Worm (Caenorhabditis elegans): Measurements from ENCODE around the gene srh-116.

Gene srh-116

DNA sequence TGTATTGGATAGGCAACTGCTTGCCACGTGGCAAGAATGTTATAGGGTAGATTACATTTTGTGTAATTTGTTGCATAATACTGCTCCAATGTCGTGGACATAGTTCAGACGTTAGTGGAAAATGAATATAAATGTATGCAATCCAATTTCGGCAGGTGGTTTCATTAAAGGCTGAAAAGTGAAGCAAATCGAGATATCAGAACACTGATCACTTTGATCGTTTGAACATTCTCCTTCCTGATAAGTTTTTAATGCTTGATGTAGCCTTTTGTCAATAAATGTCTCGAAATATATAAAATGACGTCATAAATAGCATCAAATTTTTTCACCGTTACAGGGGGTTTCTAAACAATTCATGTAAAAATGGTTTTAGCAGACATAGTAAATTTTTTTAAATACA lies 34.6 kb downstream of the srh-116 start, which contains the start of gene srh-109:
Gene srh-109, minus strand, starts transcription at position 101 of the 400 bp plus-strand sequence.
- no peak for TF ChIP-seq dao-5 (tag; optimal IDR thresholded peaks at IDR 0.05)
- no peak for TF ChIP-seq W03F9.2 (tag; optimal IDR thresholded peaks at IDR 0.05)
- TF ChIP-seq him-1 (tag; optimal IDR thresholded peaks at IDR 0.05), result no peak

DNA sequence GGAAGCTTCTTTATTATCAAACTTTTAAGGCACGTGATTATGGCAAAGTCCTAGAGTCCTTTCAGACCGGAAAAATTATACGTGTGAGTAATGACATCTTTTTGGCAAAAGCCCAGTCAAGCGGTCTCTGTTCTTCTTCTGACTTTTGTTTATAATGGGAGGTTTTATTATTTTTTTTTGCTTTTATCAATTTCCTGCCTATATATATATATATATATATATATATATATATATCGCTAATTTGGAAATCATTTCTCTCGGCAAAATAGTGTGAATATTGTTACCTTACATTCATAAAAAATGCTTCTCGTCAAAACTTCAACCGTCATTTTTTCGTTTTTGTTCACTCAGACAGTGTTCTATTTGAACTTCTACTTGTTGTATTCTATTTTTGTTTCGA lies 37.2 kb downstream of the srh-116 start, which contains the start of gene srbc-62:
Gene srbc-62, plus strand, starts transcription at position 301 of the 400 bp plus-strand sequence.
- TF ChIP-seq him-1 (tag; optimal IDR thresholded peaks at IDR 0.05) (no peak), W03F9.2 (tag; optimal IDR thresholded peaks at IDR 0.05) (no peak), dao-5 (tag; optimal IDR thresholded peaks at IDR 0.05) (no peak)

DNA sequence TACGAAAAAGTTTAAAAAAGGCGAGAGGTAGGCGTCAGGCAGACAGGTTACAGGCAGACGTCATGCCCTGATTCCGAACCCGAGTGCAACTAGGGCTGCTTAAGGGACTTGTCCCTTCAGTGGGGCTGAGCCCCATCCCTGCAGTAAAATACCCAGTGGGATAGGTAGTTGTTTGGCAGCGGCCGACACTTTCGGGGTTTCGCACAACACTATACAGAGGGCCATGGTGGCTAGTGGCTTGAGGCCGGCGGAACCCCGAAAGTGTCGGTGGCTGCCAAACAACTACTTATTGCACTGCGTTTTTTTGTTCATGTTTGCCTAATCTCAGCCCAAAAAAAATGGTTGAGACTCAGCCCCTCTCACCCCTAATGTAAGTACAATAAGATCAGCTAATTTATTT lies 39.3 kb downstream of the srh-116 start:
- no peak for TF ChIP-seq him-1 (tag; optimal IDR thresholded peaks at IDR 0.05)
- no peak for TF ChIP-seq dao-5 (tag; optimal IDR thresholded peaks at IDR 0.05)
- TF ChIP-seq W03F9.2 (tag; optimal IDR thresholded peaks at IDR 0.05), result no peak

DNA sequence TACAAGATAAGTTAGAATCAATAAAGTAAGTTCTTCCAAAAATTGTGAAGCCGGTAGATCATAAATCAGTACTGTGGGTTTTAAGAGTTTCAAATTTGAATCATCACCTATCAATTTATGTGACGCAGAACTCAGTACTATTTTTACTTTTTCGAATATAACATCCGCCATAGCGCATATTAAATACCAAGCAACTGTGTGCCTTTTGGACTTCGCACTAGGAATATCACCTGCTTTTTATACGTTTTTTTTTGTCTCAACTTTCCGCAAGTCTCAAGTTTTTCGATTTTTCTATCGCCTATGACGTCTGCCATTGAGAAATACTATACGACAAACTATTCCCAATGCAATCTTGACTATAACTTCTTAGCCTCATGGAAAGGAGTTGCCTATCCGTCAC lies 42.2 kb downstream of the srh-116 start, which contains the start of gene srh-113:
Gene srh-113, plus strand, starts transcription at position 301 of the 400 bp plus-strand sequence.
- no peak for TF ChIP-seq dao-5 (tag; optimal IDR thresholded peaks at IDR 0.05)
- no peak for TF ChIP-seq him-1 (tag; optimal IDR thresholded peaks at IDR 0.05)
- TF ChIP-seq W03F9.2 (tag; optimal IDR thresholded peaks at IDR 0.05), result no peak

DNA sequence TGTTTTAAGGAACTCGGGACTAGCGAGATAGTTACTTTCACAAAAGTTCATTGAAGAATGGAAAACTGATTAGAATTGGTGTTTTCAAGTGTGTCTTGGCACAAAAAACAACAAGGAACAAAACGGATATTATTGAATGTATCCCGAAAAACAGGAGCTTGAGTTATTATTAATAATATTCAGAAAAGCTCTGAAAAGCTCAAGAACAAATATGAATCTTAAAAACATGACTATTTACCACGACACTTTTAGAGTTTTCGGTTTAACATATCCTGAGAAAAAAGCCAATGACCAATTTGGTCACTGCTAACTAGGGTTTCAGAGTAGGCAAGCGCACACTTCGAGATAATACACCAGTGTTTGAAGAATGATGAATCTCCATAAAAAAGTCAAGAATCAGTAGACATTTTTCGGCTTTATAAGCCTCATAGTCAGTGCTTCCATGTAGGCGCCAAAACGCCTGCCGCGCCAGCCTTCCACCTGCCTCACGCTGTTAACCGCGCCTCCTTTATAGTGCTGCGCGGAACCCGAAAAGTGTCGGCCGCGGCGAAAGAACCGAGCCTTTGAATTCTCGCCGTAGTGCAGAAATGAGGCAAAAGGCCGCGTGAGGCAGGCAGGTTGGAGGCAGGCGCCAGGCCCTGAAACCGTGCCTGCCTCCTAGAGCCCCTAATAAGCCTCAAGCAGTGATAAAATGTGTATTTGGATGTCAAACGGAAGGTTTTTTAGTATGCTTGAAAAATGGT lies 42.8 kb downstream of the srh-116 start, which contains the start of gene srh-236:
Gene srh-236, minus strand, starts transcription at position 51 of the 743 bp plus-strand sequence.
- TF ChIP-seq W03F9.2 (tag; optimal IDR thresholded peaks at IDR 0.05) (no peak), him-1 (tag; optimal IDR thresholded peaks at IDR 0.05) (no peak), dao-5 (tag; optimal IDR thresholded peaks at IDR 0.05) (no peak)

DNA sequence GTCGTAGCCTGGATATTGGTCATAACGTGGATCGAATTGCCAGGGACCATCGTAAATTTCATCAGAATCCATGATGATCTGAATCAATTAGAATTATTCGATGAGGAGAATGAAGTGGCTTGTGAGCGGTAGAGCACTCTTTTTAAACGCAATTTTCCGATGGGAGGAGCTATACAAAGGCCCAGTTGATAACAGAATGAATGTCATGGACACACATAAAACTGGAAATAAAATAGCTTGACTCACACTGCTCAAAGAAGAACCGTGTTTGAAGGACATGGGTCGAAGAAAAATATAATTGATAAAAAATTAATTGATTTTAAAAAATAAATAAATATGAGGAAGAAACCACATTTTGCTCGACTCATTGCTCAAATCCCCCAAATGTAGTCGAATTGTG lies 46.9 kb downstream of the srh-116 start, which contains the start of gene Y68A4A.13:
Gene Y68A4A.13, minus strand, starts transcription at position 101 of the 400 bp plus-strand sequence.
- no peak for TF ChIP-seq dao-5 (tag; optimal IDR thresholded peaks at IDR 0.05)
- TF ChIP-seq him-1 (tag; optimal IDR thresholded peaks at IDR 0.05), result no peak
- no peak for TF ChIP-seq W03F9.2 (tag; optimal IDR thresholded peaks at IDR 0.05)

DNA sequence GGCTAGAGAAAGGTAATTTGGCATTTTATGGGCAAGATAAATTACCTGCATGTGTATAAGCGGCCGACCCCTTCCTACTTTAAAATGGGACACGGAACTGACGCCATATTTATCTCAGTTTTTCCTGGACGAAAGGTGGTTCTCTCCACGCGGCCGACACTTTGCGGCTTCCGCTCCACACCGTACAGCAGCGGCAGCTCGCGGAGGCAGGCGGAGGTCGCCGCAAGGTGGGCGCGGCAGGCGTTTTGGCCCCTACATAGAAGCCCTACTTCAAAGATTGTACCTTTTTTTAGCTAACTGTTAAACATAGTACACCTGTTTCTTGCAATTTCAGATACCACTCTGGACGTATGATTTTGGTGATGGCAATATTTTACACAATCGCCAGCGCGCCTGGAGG lies 48.5 kb downstream of the srh-116 start:
- no peak for TF ChIP-seq dao-5 (tag; optimal IDR thresholded peaks at IDR 0.05)
- TF ChIP-seq him-1 (tag; optimal IDR thresholded peaks at IDR 0.05), result no peak
- no peak for TF ChIP-seq W03F9.2 (tag; optimal IDR thresholded peaks at IDR 0.05)

Data from whole organism, L4/young adult.